Fruit fly (Drosophila melanogaster): ENCODE results near the gene CG31517.

DNA sequence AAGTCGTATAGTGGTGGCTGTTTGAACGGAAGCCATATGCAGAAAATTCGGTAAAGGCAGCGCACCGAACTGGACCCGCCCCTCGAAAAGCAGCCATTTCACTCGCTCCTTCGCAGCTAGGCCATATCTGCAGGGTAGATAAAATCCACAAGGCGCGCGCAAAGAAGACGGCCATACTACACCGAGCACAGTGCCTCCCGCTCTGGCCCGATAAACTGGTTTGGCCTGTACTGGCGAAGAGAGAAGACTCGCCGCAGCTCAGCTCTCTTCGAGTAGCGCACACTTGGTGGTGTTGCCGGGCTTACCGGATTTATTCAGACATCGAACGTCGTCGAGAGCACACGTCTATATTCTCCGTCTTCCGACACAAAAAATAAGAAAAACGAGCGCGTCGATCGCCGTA, 46.7 kb upstream of the CG31517 start, which contains the start of gene ems:
- TF ChIP-seq EcR (GFP tag; optimal IDR thresholded peaks at IDR 0.05): no peak
- TF ChIP-seq Dll (optimal IDR thresholded peaks at IDR 0.05): peak; percentile 15
- TF ChIP-seq pan (optimal IDR thresholded peaks at IDR 0.05): no peak
- no peak for TF ChIP-seq usp (GFP tag; optimal IDR thresholded peaks at IDR 0.05)
- no peak for TF ChIP-seq psq (optimal IDR thresholded peaks at IDR 0.05)
